Worm (Caenorhabditis elegans): Measurements from ENCODE around the gene btb-2.

DNA sequence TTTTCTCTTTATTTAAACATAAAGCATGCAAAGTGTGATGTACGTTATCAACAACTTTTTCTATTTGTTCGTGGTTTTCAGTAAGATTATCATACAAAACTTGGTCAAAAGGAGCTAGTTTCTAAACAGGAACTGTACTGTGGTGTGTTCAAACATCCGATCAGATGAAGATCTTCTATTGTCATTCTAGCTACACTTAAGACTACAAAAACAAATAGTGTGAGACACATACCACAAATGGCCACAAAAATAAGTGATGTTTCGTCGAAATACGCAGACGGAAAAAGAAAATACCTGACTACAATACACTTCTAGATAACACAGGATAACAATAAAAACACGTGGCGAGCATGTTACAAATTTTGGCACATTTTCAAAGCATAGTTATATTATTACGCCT is 46.9 kb downstream of the btb-2 start:
- TF ChIP-seq unc-62 (GFP tag; optimal IDR thresholded peaks at IDR 0.05), result no peak
- no peak for TF ChIP-seq sptf-1 (tag; optimal IDR thresholded peaks at IDR 0.05)
- TF ChIP-seq flh-1 (GFP tag; optimal IDR thresholded peaks at IDR 0.05), result no peak
- TF ChIP-seq snpc-4 (tag; optimal IDR thresholded peaks at IDR 0.05), result no peak
- no peak for TF ChIP-seq elt-1 (tag; optimal IDR thresholded peaks at IDR 0.05; ENCODE audit: borderline replicate concordance, insufficient read depth)
